Worm (Caenorhabditis elegans) whole organism, mixed stage, embryonic: Measurements from ENCODE around the gene elo-3.

ENCODE experiments used
- M03D4.4 ChIP-seq: sonication (generic microtip); optimal IDR thresholded peaks from 2 replicates; lab custom pipeline; 2017; ENCODE audit warnings: mild to moderate bottlenecking, missing genetic modification characterization, missing compliant biosample characterization
- elt-1 ChIP-seq: sonication (generic microtip); optimal IDR thresholded peaks from 2 replicates; lab custom pipeline; 2017; ENCODE audit warnings: missing genetic modification characterization, mild to moderate bottlenecking, missing compliant biosample characterization, antibody characterized with exemption, moderate library complexity, borderline replicate concordance; ENCODE audit not compliant: insufficient read depth
- lsy-2 ChIP-seq: fragments of 150-350 bp; optimal IDR thresholded peaks from 2 replicates; lab custom pipeline; 2014; ENCODE audit warnings: missing biosample characterization, missing genetic modification characterization
- nhr-28 ChIP-seq: fragments of 150-350 bp; optimal IDR thresholded peaks from 2 replicates; lab custom pipeline; 2014; ENCODE audit warnings: missing biosample characterization, missing genetic modification characterization
- pha-4 ChIP-seq: fragments of 150-350 bp; optimal IDR thresholded peaks from 2 replicates; lab custom pipeline; 2018; ENCODE audit warnings: missing biosample characterization, missing genetic modification reagents, missing genetic modification characterization
- unc-62 ChIP-seq: fragments of 150-350 bp; optimal IDR thresholded peaks from 2 replicates; lab custom pipeline; 2014; ENCODE audit warnings: missing biosample characterization, missing genetic modification reagents, missing genetic modification characterization
- zip-8 ChIP-seq: fragments of 150-350 bp; optimal IDR thresholded peaks from 2 replicates; lab custom pipeline; 2014; ENCODE audit warnings: missing biosample characterization, missing genetic modification characterization

DNA sequence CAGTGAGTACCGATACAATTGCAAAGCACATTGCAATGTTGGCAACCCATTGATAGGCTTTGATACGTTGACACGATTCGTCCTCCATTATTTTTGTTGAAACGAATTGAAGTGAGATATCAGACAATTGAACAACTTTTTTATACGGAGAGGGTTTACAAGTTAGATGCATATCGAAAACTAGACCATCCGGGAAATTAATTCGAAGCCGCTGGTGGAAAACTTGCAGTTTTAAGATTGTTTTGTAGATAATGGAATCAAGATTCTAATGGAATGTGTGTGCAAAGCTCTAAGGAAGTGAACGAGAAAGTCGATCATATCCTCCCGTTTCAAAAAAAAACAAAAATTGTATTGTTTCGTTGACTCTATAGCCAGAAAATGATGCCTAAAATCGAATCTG lies 9.0 kb downstream of the elo-3 start, which contains the start of gene col-114:
- TF ChIP-seq zip-8, result no peak
- TF ChIP-seq pha-4 (tag; lab: Kevin White, UChicago), result no peak
- TF ChIP-seq nhr-28 (tag; lab: Kevin White, UChicago), result no peak
- TF ChIP-seq M03D4.4, result no peak
- TF ChIP-seq unc-62, result no peak
- TF ChIP-seq lsy-2 (tag; lab: Kevin White, UChicago), result no peak
- TF ChIP-seq elt-1 (tag; lab: Kevin White, UChicago), result no peak
